Fruit fly (Drosophila melanogaster) whole organism, embryonic: ENCODE measurements around the gene GABPI.

Source experiments
- BEAF-32 ChIP-seq: fragments of 200-800 bp; sonication (Bioruptor generic); optimal IDR thresholded peaks from 3 replicates; lab custom pipeline; 2017; ENCODE audit warnings: missing biosample characterization, missing genetic modification characterization, mild to moderate bottlenecking, moderate library complexity, missing genetic modification reagents
- CG10462 ChIP-seq: fragments of 200-800 bp; sonication (Bioruptor generic); optimal IDR thresholded peaks from 2 replicates; lab custom pipeline; 2016; ENCODE audit warnings: missing biosample characterization, missing genetic modification characterization
- CG10654 ChIP-seq: fragments of 200-800 bp; sonication (Bioruptor generic); optimal IDR thresholded peaks from 2 replicates; lab custom pipeline; 2016; ENCODE audit warnings: missing biosample characterization, missing genetic modification characterization
- CG11247 ChIP-seq: fragments of 200-800 bp; sonication (Bioruptor generic); IDR thresholded peaks from 2 replicates; pipeline ENCODE4 v1.3.6; 2022; ENCODE audit warnings: missing biosample characterization, missing genetic modification characterization
- CG13296 ChIP-seq: fragments of 200-800 bp; sonication (Bioruptor generic); optimal IDR thresholded peaks from 3 replicates; lab custom pipeline; 2018; ENCODE audit warnings: missing biosample characterization, mild to moderate bottlenecking, missing genetic modification characterization
- CG13775 ChIP-seq: fragments of 200-800 bp; sonication (Bioruptor generic); optimal IDR thresholded peaks from 3 replicates; lab custom pipeline; 2017; ENCODE audit warnings: missing biosample characterization, mild to moderate bottlenecking, missing genetic modification characterization
- CG14014 ChIP-seq: fragments of 200-800 bp; sonication (Bioruptor generic); IDR thresholded peaks from 2 replicates; pipeline ENCODE4 v1.3.6; 2022; ENCODE audit warnings: missing biosample characterization, missing genetic modification characterization
- CG14441 ChIP-seq: fragments of 200-800 bp; sonication (Bioruptor generic); IDR thresholded peaks from 2 replicates; pipeline ENCODE4 v1.3.6; 2022; ENCODE audit warnings: missing biosample characterization, missing genetic modification characterization
- CG1529 ChIP-seq: fragments of 200-800 bp; sonication (Bioruptor generic); optimal IDR thresholded peaks from 3 replicates; lab custom pipeline; 2018; ENCODE audit warnings: missing biosample characterization, missing genetic modification characterization
- CG15601 ChIP-seq: fragments of 200-800 bp; sonication (Bioruptor generic); optimal IDR thresholded peaks from 3 replicates; lab custom pipeline; 2019; ENCODE audit warnings: missing biosample characterization, mild to moderate bottlenecking, missing genetic modification characterization, moderate library complexity
- CG1603 ChIP-seq: fragments of 200-800 bp; sonication (Bioruptor generic); optimal IDR thresholded peaks from 2 replicates; lab custom pipeline; 2019; ENCODE audit warnings: missing biosample characterization, mild to moderate bottlenecking, missing genetic modification characterization, moderate library complexity
- CG1647 ChIP-seq: fragments of 200-800 bp; sonication (Bioruptor generic); optimal IDR thresholded peaks from 3 replicates; lab custom pipeline; 2016; ENCODE audit warnings: missing biosample characterization, missing genetic modification characterization
- CG17612 ChIP-seq: fragments of 200-800 bp; sonication (Bioruptor generic); IDR thresholded peaks from 2 replicates; pipeline ENCODE4 v1.3.6; 2022; ENCODE audit warnings: missing biosample characterization, missing genetic modification characterization
- CG1792 ChIP-seq: fragments of 200-800 bp; sonication (Bioruptor generic); optimal IDR thresholded peaks from 2 replicates; lab custom pipeline; 2016; ENCODE audit warnings: missing biosample characterization, missing genetic modification characterization
- CG30020 ChIP-seq: fragments of 200-800 bp; optimal IDR thresholded peaks from 2 replicates; lab custom pipeline; 2019; ENCODE audit warnings: missing biosample characterization, mild to moderate bottlenecking, missing genetic modification characterization, moderate library complexity
- CG30431 ChIP-seq: fragments of 200-800 bp; sonication (Bioruptor generic); optimal IDR thresholded peaks from 2 replicates; lab custom pipeline; 2017; ENCODE audit warnings: missing biosample characterization, missing genetic modification characterization
- CG3065 ChIP-seq: fragments of 200-800 bp; sonication (Bioruptor generic); optimal IDR thresholded peaks from 2 replicates; lab custom pipeline; 2016; ENCODE audit warnings: missing biosample characterization, missing genetic modification characterization
- CG32772 ChIP-seq: fragments of 200-800 bp; sonication (Bioruptor generic); IDR thresholded peaks from 2 replicates; pipeline ENCODE4 v1.3.6; 2022; ENCODE audit warnings: missing biosample characterization, missing genetic modification characterization
- CG33213 ChIP-seq: fragments of 200-800 bp; sonication (Bioruptor generic); optimal IDR thresholded peaks from 3 replicates; lab custom pipeline; 2016; ENCODE audit warnings: missing biosample characterization, missing genetic modification characterization
- CG3995 ChIP-seq: fragments of 200-800 bp; sonication (Bioruptor generic); optimal IDR thresholded peaks from 3 replicates; lab custom pipeline; 2016; ENCODE audit warnings: missing biosample characterization, missing genetic modification characterization
- CG4282 ChIP-seq: fragments of 200-800 bp; sonication (Bioruptor generic); optimal IDR thresholded peaks from 2 replicates; lab custom pipeline; 2016; ENCODE audit warnings: missing biosample characterization, missing genetic modification characterization
- CG6272 ChIP-seq: fragments of 200-800 bp; sonication (Bioruptor generic); IDR thresholded peaks from 2 replicates; pipeline ENCODE4 v1.3.6; 2022; ENCODE audit warnings: missing biosample characterization, missing genetic modification characterization
- CG7357 ChIP-seq: fragments of 200-800 bp; sonication (Bioruptor generic); IDR thresholded peaks from 3 replicates; pipeline ENCODE4 v1.3.6; 2022; ENCODE audit warnings: missing biosample characterization, missing genetic modification characterization
- CG7556 ChIP-seq: fragments of 200-800 bp; sonication (Bioruptor generic); optimal IDR thresholded peaks from 2 replicates; lab custom pipeline; 2017; ENCODE audit warnings: missing biosample characterization, mild to moderate bottlenecking, missing genetic modification characterization
- CG7928 ChIP-seq: fragments of 200-800 bp; sonication (Bioruptor generic); optimal IDR thresholded peaks from 2 replicates; lab custom pipeline; 2017; ENCODE audit warnings: missing biosample characterization, mild to moderate bottlenecking, missing genetic modification characterization
- CG8281 ChIP-seq: fragments of 200-800 bp; sonication (Bioruptor generic); optimal IDR thresholded peaks from 2 replicates; lab custom pipeline; 2018; ENCODE audit warnings: missing biosample characterization, mild to moderate bottlenecking, missing genetic modification characterization, moderate library complexity
- CG9876 ChIP-seq: fragments of 200-800 bp; sonication (Bioruptor generic); optimal IDR thresholded peaks from 2 replicates; lab custom pipeline; 2016; ENCODE audit warnings: missing biosample characterization, missing genetic modification characterization
- Deaf1 ChIP-seq: fragments of 200-800 bp; optimal IDR thresholded peaks from 3 replicates; lab custom pipeline; 2019; ENCODE audit warnings: missing biosample characterization, mild to moderate bottlenecking, missing genetic modification characterization, moderate library complexity
- Eip74EF ChIP-seq, 2 experiments: fragments of 200-800 bp in 1 of 2; fragments of >200 bp in 1 of 2; sonication (Bioruptor generic) in 1 of 2; optimal IDR thresholded peaks; 2 replicates each; lab custom pipeline; 2017 to 2019; ENCODE audit warnings: missing biosample characterization in 2 of 2, missing genetic modification characterization in 2 of 2, mild to moderate bottlenecking in 1 of 2, moderate library complexity in 1 of 2
- Gsc ChIP-seq: fragments of 200-800 bp; sonication (Bioruptor generic); IDR thresholded peaks from 2 replicates; pipeline ENCODE4 v1.3.6; 2022; ENCODE audit warnings: missing biosample characterization, missing genetic modification characterization
- Kr ChIP-seq: fragments of 200-800 bp; sonication (Bioruptor generic); optimal IDR thresholded peaks from 2 replicates; lab custom pipeline; 2017; ENCODE audit warnings: missing biosample characterization, mild to moderate bottlenecking, missing genetic modification characterization
- Lhr ChIP-seq: fragments of 200-800 bp; sonication (Bioruptor generic); optimal IDR thresholded peaks from 3 replicates; lab custom pipeline; 2017; ENCODE audit warnings: mild to moderate bottlenecking, missing biosample characterization, missing genetic modification reagents, missing genetic modification characterization
- Lim3 ChIP-seq: fragments of 200-800 bp; sonication (Bioruptor generic); IDR thresholded peaks from 2 replicates; pipeline ENCODE4 v1.3.6; 2022; ENCODE audit warnings: missing biosample characterization, missing genetic modification characterization
- MBD-R2 ChIP-seq: fragments of 200-800 bp; sonication (Bioruptor generic); IDR thresholded peaks from 2 replicates; pipeline ENCODE4 v1.3.6; 2022; ENCODE audit warnings: missing biosample characterization, missing genetic modification characterization
- Mad ChIP-seq: fragments of 200-800 bp; sonication (Bioruptor generic); optimal IDR thresholded peaks from 2 replicates; lab custom pipeline; 2016; ENCODE audit warnings: missing biosample characterization, missing genetic modification characterization
- NC2α ChIP-seq: fragments of 200-800 bp; sonication (Bioruptor generic); optimal IDR thresholded peaks from 2 replicates; lab custom pipeline; 2016; ENCODE audit warnings: missing biosample characterization, missing genetic modification characterization
- Sin3A ChIP-seq: fragments of >200 bp; optimal IDR thresholded peaks from 2 replicates; lab custom pipeline; 2018
- Usf ChIP-seq: fragments of 200-800 bp; sonication (Bioruptor generic); optimal IDR thresholded peaks from 2 replicates; lab custom pipeline; 2017; ENCODE audit warnings: missing genotype, missing biosample characterization, missing genetic modification characterization
- ap ChIP-seq: fragments of 200-800 bp; sonication (Bioruptor generic); IDR thresholded peaks from 2 replicates; pipeline ENCODE4 v1.3.6; 2022; ENCODE audit warnings: missing biosample characterization, missing genetic modification characterization
- bbx ChIP-seq: fragments of 200-800 bp; sonication (Bioruptor generic); IDR thresholded peaks from 2 replicates; pipeline ENCODE4 v1.3.6; 2022; ENCODE audit warnings: missing biosample characterization, missing genetic modification characterization; ENCODE audit not compliant: partially characterized antibody
- dm ChIP-seq: fragments of 200-800 bp; sonication (Bioruptor generic); optimal IDR thresholded peaks from 3 replicates; lab custom pipeline; 2016; ENCODE audit warnings: missing biosample characterization, missing genetic modification characterization
- esg ChIP-seq: fragments of 200-800 bp; sonication (Bioruptor generic); conservative IDR thresholded peaks from 2 replicates; pipeline ENCODE4 v1.3.6; 2022; ENCODE audit warnings: missing biosample characterization, missing genetic modification characterization
- luna ChIP-seq: fragments of 200-800 bp; sonication (Bioruptor generic); optimal IDR thresholded peaks from 2 replicates; lab custom pipeline; 2016; ENCODE audit warnings: missing biosample characterization, missing genetic modification characterization
- nerfin-1 ChIP-seq: fragments of 200-800 bp; sonication (Bioruptor generic); optimal IDR thresholded peaks from 3 replicates; lab custom pipeline; 2019; ENCODE audit warnings: missing biosample characterization, mild to moderate bottlenecking, missing genetic modification characterization, moderate library complexity
- nmo ChIP-seq: fragments of 200-800 bp; sonication (Bioruptor generic); optimal IDR thresholded peaks from 2 replicates; lab custom pipeline; 2018; ENCODE audit warnings: missing biosample characterization, mild to moderate bottlenecking, missing genetic modification characterization, moderate library complexity
- ro ChIP-seq: fragments of 200-800 bp; sonication (Bioruptor generic); IDR thresholded peaks from 2 replicates; pipeline ENCODE4 v1.3.6; 2022; ENCODE audit warnings: missing biosample characterization, missing genetic modification characterization
- salm ChIP-seq: fragments of 200-800 bp; sonication (Bioruptor generic); optimal IDR thresholded peaks from 2 replicates; lab custom pipeline; 2018; ENCODE audit warnings: missing biosample characterization, mild to moderate bottlenecking, missing genetic modification characterization
- sisA ChIP-seq: fragments of 200-800 bp; sonication (Bioruptor generic); IDR thresholded peaks from 2 replicates; pipeline ENCODE4 v1.3.6; 2022; ENCODE audit warnings: missing biosample characterization, missing genetic modification characterization
- tup ChIP-seq: fragments of 200-800 bp; sonication (Bioruptor generic); optimal IDR thresholded peaks from 2 replicates; lab custom pipeline; 2016; ENCODE audit warnings: missing biosample characterization, mild to moderate bottlenecking, missing genetic modification characterization, moderate library complexity
- vvl ChIP-seq: fragments of 200-800 bp; sonication (Bioruptor generic); IDR thresholded peaks from 2 replicates; pipeline ENCODE4 v1.3.6; 2022; ENCODE audit warnings: missing biosample characterization, missing genetic modification characterization
- wek ChIP-seq: fragments of 200-800 bp; sonication (Bioruptor generic); optimal IDR thresholded peaks from 3 replicates; lab custom pipeline; 2018; ENCODE audit warnings: missing biosample characterization, mild to moderate bottlenecking, missing genetic modification characterization, moderate library complexity

GABPI gene

DNA sequence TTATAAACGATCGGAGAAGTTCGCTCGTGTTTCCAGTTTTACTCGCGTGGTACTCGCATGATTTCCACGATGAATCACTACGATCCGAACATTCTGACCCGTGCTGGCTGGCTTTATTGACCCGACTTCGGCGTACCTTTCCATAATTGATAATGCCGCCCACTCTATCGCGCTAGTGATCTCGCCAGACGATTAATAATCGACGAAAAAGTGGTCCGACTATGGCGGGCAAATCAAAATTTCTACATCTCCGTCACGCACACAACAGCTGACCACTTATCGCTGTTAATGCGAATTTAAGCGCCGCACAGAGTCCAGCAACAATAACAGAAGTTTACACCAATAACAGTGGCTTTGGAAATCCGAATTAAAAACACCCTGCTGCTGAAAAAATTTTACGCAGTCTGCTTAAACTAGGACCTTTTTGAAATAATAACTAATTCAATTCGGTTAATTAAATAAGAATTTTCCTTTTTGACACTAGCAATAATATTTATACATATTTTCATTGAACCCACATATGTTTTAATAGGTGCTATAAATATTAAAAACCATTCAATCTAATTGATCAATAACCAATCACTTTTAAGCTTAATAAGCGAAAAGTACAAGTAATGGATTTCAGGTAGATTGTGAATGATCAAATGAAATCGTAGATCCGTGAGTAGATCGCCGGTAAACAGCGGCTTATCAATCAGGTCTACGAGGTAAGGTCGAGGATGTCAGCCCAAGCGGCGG lies 25.5 kb downstream of the GABPI start (continued):
- peak; percentile 18; the same call in 1 of the 2 replicates for TF ChIP-seq bbx (GFP tag; lab: Robert Waterston, UW)
- no peak; the same call in 1 of the 2 replicates for TF ChIP-seq vvl (GFP tag; lab: Robert Waterston, UW)
- no peak for TF ChIP-seq CG17612 (GFP tag; lab: Robert Waterston, UW)
- no peak for TF ChIP-seq sisA (GFP tag; lab: Robert Waterston, UW)
- no peak for TF ChIP-seq CG1603 (tag; lab: Kevin White, UChicago)
- TF ChIP-seq CG3995 (GFP tag; lab: Kevin White, UChicago) = no peak
- no peak for TF ChIP-seq ap (GFP tag; lab: Robert Waterston, UW)
- no peak for TF ChIP-seq luna (GFP tag; lab: Kevin White, UChicago)
- no peak for TF ChIP-seq Eip74EF (GFP tag; optimal IDR thresholded peaks at IDR 0.05; lab: Kevin White, UChicago)
- TF ChIP-seq CG14014 = no peak; the same call in 1 of the 2 replicates
- TF ChIP-seq salm (tag; lab: Kevin White, UChicago) = no peak
- TF ChIP-seq Sin3A (lab: Kevin White, UChicago) = no peak
- no peak for TF ChIP-seq CG13296
- TF ChIP-seq ro = 0 out of 2 replicates have a peak, but pooled peaks have one; percentile 19
- TF ChIP-seq CG4282 = no peak
- TF ChIP-seq NC2α = no peak
- peak; percentile 50 for TF ChIP-seq BEAF-32 (GFP tag; lab: Kevin White, UChicago)
- no peak for TF ChIP-seq wek (GFP tag; lab: Kevin White, UChicago)
- no peak for TF ChIP-seq CG14441 (GFP tag; lab: Robert Waterston, UW)
- TF ChIP-seq MBD-R2 (GFP tag; lab: Robert Waterston, UW) = no peak; the same call in 1 of the 2 replicates
- TF ChIP-seq CG30020 (tag; lab: Kevin White, UChicago) = no peak
- no peak for TF ChIP-seq esg (GFP tag; lab: Robert Waterston, UW)
- no peak for TF ChIP-seq CG10654 (GFP tag; lab: Kevin White, UChicago)
- TF ChIP-seq CG7928 (GFP tag; lab: Kevin White, UChicago) = no peak
- TF ChIP-seq CG11247 (GFP tag; lab: Robert Waterston, UW) = no peak
- peak; percentile 21 for TF ChIP-seq Mad
- peak; percentile 53 for TF ChIP-seq Usf (GFP tag; lab: Kevin White, UChicago)
- no peak for TF ChIP-seq CG3065 (GFP tag; lab: Kevin White, UChicago)
- no peak for TF ChIP-seq CG1792 (GFP tag; lab: Kevin White, UChicago)
- TF ChIP-seq CG6272 = no peak
- TF ChIP-seq Gsc (GFP tag; lab: Robert Waterston, UW) = no peak
- no peak for TF ChIP-seq CG15601 (tag; lab: Kevin White, UChicago)
- TF ChIP-seq nmo (GFP tag; lab: Kevin White, UChicago) = peak; percentile 56
- TF ChIP-seq CG7357 = no peak
- no peak for TF ChIP-seq CG9876 (GFP tag; lab: Kevin White, UChicago)
- no peak for TF ChIP-seq CG32772 (GFP tag; lab: Robert Waterston, UW)
- TF ChIP-seq CG30431 (GFP tag; lab: Kevin White, UChicago) = no peak
- TF ChIP-seq tup (GFP tag; lab: Kevin White, UChicago) = no peak
- no peak for TF ChIP-seq nerfin-1
- peak; percentile 2 for TF ChIP-seq CG13775 (GFP tag; lab: Kevin White, UChicago)
- TF ChIP-seq CG7556 (GFP tag; lab: Kevin White, UChicago) = peak; percentile 79
- no peak for TF ChIP-seq Lhr (GFP tag; lab: Kevin White, UChicago)
- TF ChIP-seq Deaf1 = peak; percentile 41
- no peak for TF ChIP-seq Kr (GFP tag; lab: Kevin White, UChicago)
- no peak for TF ChIP-seq CG1529 (GFP tag; lab: Kevin White, UChicago)
- no peak for TF ChIP-seq Lim3 (GFP tag; lab: Robert Waterston, UW)
- peak; percentile 12 for TF ChIP-seq CG8281 (tag; lab: Kevin White, UChicago)
- TF ChIP-seq CG33213 (GFP tag; lab: Kevin White, UChicago) = no peak
- peak; percentile 13 for TF ChIP-seq CG1647 (GFP tag; lab: Kevin White, UChicago)
- no peak for TF ChIP-seq dm
- no peak for TF ChIP-seq CG10462 (GFP tag; lab: Kevin White, UChicago)
